Fruit fly (Drosophila melanogaster): ENCODE results near the gene CG13058.

DNA sequence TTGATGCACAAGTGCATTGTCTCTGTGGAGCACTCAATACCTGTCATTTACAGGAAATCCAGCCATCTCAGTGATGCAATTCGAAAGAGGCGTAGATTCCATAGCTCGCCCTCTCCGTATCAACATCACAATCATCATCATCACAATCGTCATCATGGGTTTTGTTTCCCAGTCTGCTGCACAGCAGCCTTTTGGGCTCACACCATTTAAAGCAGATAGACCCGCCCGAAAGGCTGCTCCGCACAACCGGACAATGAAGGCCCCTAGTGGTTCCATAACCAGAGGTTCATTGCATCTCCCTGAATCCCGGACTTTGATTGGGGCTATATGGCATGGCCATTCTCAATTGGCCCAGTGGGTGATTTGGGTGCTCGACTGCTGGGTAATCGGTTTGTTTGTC is 6.2 kb downstream of the CG13058 start:
- no peak for TF ChIP-seq CG32121 (GFP tag; IDR thresholded peaks at IDR 0.05)
- no peak for TF ChIP-seq Snoo (tag; optimal IDR thresholded peaks at IDR 0.05)
- TF ChIP-seq CG13204 (GFP tag; optimal IDR thresholded peaks at IDR 0.05): no peak
- no peak for TF ChIP-seq CG15710 (tag; optimal IDR thresholded peaks at IDR 0.05)
- no peak for TF ChIP-seq CG8301 (tag; optimal IDR thresholded peaks at IDR 0.05)
- TF ChIP-seq CG4496 (GFP tag; IDR thresholded peaks at IDR 0.05): peak; percentile 69; the same call in 2 of the 3 replicates
- no peak for TF ChIP-seq CG9948 (tag; optimal IDR thresholded peaks at IDR 0.05)
- TF ChIP-seq D1 (tag; optimal IDR thresholded peaks at IDR 0.05): no peak
- no peak for TF ChIP-seq CG17806 (tag; optimal IDR thresholded peaks at IDR 0.05)
- TF ChIP-seq CG8159 (tag; optimal IDR thresholded peaks at IDR 0.05): no peak
